Worm (Caenorhabditis elegans) whole organism, young adult: Measurements from ENCODE around the gene oxi-1.

Experiments
- B0261.1 ChIP-seq: sonication (generic microtip); optimal IDR thresholded peaks from 2 replicates; lab custom pipeline; 2016; ENCODE audit warnings: mild to moderate bottlenecking, missing genetic modification characterization, moderate library complexity, missing compliant biosample characterization
- F22D6.2 ChIP-seq: sonication (generic microtip); optimal IDR thresholded peaks from 2 replicates; lab custom pipeline; 2016; ENCODE audit warnings: mild to moderate bottlenecking, missing genetic modification characterization, missing compliant biosample characterization
- F23B12.7 ChIP-seq: sonication (generic microtip); optimal IDR thresholded peaks from 2 replicates; lab custom pipeline; 2017; ENCODE audit warnings: missing genetic modification characterization, mild to moderate bottlenecking, missing compliant biosample characterization, antibody characterized with exemption, moderate library complexity; ENCODE audit not compliant: insufficient read depth
- F37B4.10 ChIP-seq: fragments of 200-800 bp; sonication (Bioruptor generic); IDR thresholded peaks from 2 replicates; pipeline ENCODE4 v1.3.6; 2022; ENCODE audit warnings: missing genetic modification characterization, missing compliant biosample characterization
- F52B5.7 ChIP-seq: sonication (generic microtip); optimal IDR thresholded peaks from 2 replicates; lab custom pipeline; 2016; ENCODE audit warnings: mild to moderate bottlenecking, missing genetic modification characterization, missing compliant biosample characterization
- F57A8.1 ChIP-seq: fragments of 200-800 bp; sonication (Bioruptor generic); optimal IDR thresholded peaks from 2 replicates; lab custom pipeline; 2018; ENCODE audit warnings: mild to moderate bottlenecking, missing genetic modification characterization, moderate library complexity, missing compliant biosample characterization
- K11D2.4 ChIP-seq: fragments of 200-800 bp; sonication (Bioruptor generic); IDR thresholded peaks from 2 replicates; pipeline ENCODE4 v1.3.6; 2022; ENCODE audit warnings: missing genetic modification reagents, missing genetic modification characterization, missing compliant biosample characterization
- T07F8.4 ChIP-seq: sonication (generic microtip); optimal IDR thresholded peaks from 2 replicates; lab custom pipeline; 2016; ENCODE audit warnings: mild to moderate bottlenecking, missing genetic modification characterization, moderate library complexity, missing compliant biosample characterization
- T26A5.8 ChIP-seq: sonication (generic microtip); optimal IDR thresholded peaks from 2 replicates; lab custom pipeline; 2016; ENCODE audit warnings: missing genetic modification characterization, missing compliant biosample characterization
- Y67H2A.10 ChIP-seq: fragments of 200-800 bp; sonication (Bioruptor generic); conservative IDR thresholded peaks from 2 replicates; pipeline ENCODE4 v1.3.6; 2022; ENCODE audit warnings: missing genetic modification reagents, missing genetic modification characterization, missing compliant biosample characterization
- Y79H2A.3 ChIP-seq: fragments of 200-800 bp; sonication (Bioruptor generic); conservative IDR thresholded peaks from 2 replicates; pipeline ENCODE4 v1.3.6; 2022; ENCODE audit warnings: missing genetic modification reagents, missing genetic modification characterization, missing compliant biosample characterization
- Y95B8A.8 ChIP-seq: fragments of 200-800 bp; sonication (Bioruptor generic); IDR thresholded peaks from 2 replicates; pipeline ENCODE4 v1.3.6; 2022; ENCODE audit warnings: missing genetic modification reagents, missing genetic modification characterization, missing compliant biosample characterization
- akir-1 ChIP-seq: fragments of 200-800 bp; sonication (Bioruptor generic); optimal IDR thresholded peaks from 2 replicates; lab custom pipeline; 2018; ENCODE audit warnings: mild to moderate bottlenecking, missing genetic modification characterization, moderate library complexity, missing compliant biosample characterization
- ama-1 ChIP-seq, 3 experiments: fragments of 150-350 bp in 1 of 3; sonication (generic microtip) in 2 of 3; optimal IDR thresholded peaks; 2 replicates each; lab custom pipeline; 2014 to 2018; ENCODE audit warnings: missing biosample characterization in 2 of 3, missing genetic modification characterization in 2 of 3, missing genetic modification reagents in 2 of 3
- bed-2 ChIP-seq: fragments of 200-800 bp; sonication (Bioruptor generic); IDR thresholded peaks from 2 replicates; pipeline ENCODE4 v1.3.6; 2022; ENCODE audit warnings: missing genetic modification reagents, missing genetic modification characterization, missing compliant biosample characterization
- ceh-27 ChIP-seq: fragments of 200-800 bp; sonication (Bioruptor generic); optimal IDR thresholded peaks from 2 replicates; lab custom pipeline; 2018; ENCODE audit warnings: mild to moderate bottlenecking, missing genetic modification characterization, moderate library complexity, missing compliant biosample characterization
- ceh-58 ChIP-seq: fragments of 200-800 bp; sonication (Bioruptor generic); IDR thresholded peaks from 2 replicates; pipeline ENCODE4 v1.3.6; 2022; ENCODE audit warnings: missing genetic modification characterization, missing compliant biosample characterization
- ceh-79 ChIP-seq: sonication (generic microtip); optimal IDR thresholded peaks from 2 replicates; lab custom pipeline; 2017; ENCODE audit warnings: mild to moderate bottlenecking, missing genetic modification characterization, missing compliant biosample characterization
- ceh-91 ChIP-seq: fragments of 200-800 bp; sonication (Bioruptor generic); IDR thresholded peaks from 2 replicates; pipeline ENCODE4 v1.3.6; 2022; ENCODE audit warnings: missing genetic modification reagents, missing genetic modification characterization, missing compliant biosample characterization
- die-1 ChIP-seq: sonication (generic microtip); optimal IDR thresholded peaks from 2 replicates; lab custom pipeline; 2016; ENCODE audit warnings: missing genotype, mild to moderate bottlenecking, missing genetic modification characterization, missing compliant biosample characterization
- dox-1 ChIP-seq: fragments of 200-800 bp; sonication (Bioruptor generic); IDR thresholded peaks from 2 replicates; pipeline ENCODE4 v1.3.6; 2022; ENCODE audit warnings: missing genetic modification reagents, missing genetic modification characterization, missing compliant biosample characterization
- ekl-4 ChIP-seq: fragments of 200-800 bp; sonication (Bioruptor generic); IDR thresholded peaks from 2 replicates; pipeline ENCODE4 v1.3.6; 2022; ENCODE audit warnings: missing genetic modification reagents, missing genetic modification characterization, missing compliant biosample characterization
- fkh-3 ChIP-seq: sonication (generic microtip); optimal IDR thresholded peaks from 2 replicates; lab custom pipeline; 2016; ENCODE audit warnings: mild to moderate bottlenecking, missing genetic modification characterization, missing compliant biosample characterization
- gei-17 ChIP-seq: fragments of 200-800 bp; sonication (Bioruptor generic); optimal IDR thresholded peaks from 2 replicates; lab custom pipeline; 2018; ENCODE audit warnings: mild to moderate bottlenecking, missing genetic modification characterization, missing compliant biosample characterization
- hlh-12 ChIP-seq: sonication (generic microtip); optimal IDR thresholded peaks from 2 replicates; lab custom pipeline; 2016; ENCODE audit warnings: missing genetic modification characterization, missing compliant biosample characterization
- hlh-26 ChIP-seq: fragments of 200-800 bp; sonication (Bioruptor generic); conservative IDR thresholded peaks from 2 replicates; pipeline ENCODE4 v1.3.6; 2022; ENCODE audit warnings: missing genetic modification reagents, missing genetic modification characterization, missing compliant biosample characterization
- hmg-1.2 ChIP-seq: fragments of 200-800 bp; sonication (Bioruptor generic); IDR thresholded peaks from 2 replicates; pipeline ENCODE4 v1.3.6; 2022; ENCODE audit warnings: missing genetic modification reagents, missing genetic modification characterization, missing compliant biosample characterization
- let-526 ChIP-seq: fragments of 200-800 bp; sonication (Bioruptor generic); IDR thresholded peaks from 2 replicates; pipeline ENCODE4 v1.3.6; 2022; ENCODE audit warnings: missing genetic modification reagents, missing genetic modification characterization, missing compliant biosample characterization
- lin-54 ChIP-seq: fragments of 200-800 bp; sonication (Bioruptor generic); optimal IDR thresholded peaks from 2 replicates; lab custom pipeline; 2018; ENCODE audit warnings: mild to moderate bottlenecking, missing genetic modification characterization, missing compliant biosample characterization
- lsy-27 ChIP-seq: sonication (generic microtip); optimal IDR thresholded peaks from 2 replicates; lab custom pipeline; 2017; ENCODE audit warnings: missing genetic modification characterization, mild to moderate bottlenecking, missing compliant biosample characterization, antibody characterized with exemption, missing genotype, borderline replicate concordance; ENCODE audit not compliant: insufficient read depth
- madf-10 ChIP-seq: sonication (generic microtip); optimal IDR thresholded peaks from 2 replicates; lab custom pipeline; 2016; ENCODE audit warnings: mild to moderate bottlenecking, missing genetic modification characterization, missing compliant biosample characterization
- madf-3 ChIP-seq: fragments of 200-800 bp; sonication (Bioruptor generic); IDR thresholded peaks from 2 replicates; pipeline ENCODE4 v1.3.6; 2022; ENCODE audit warnings: missing genetic modification reagents, missing genetic modification characterization, missing compliant biosample characterization
- mes-4 ChIP-seq: sonication (generic microtip); optimal IDR thresholded peaks from 2 replicates; lab custom pipeline; 2016; ENCODE audit warnings: missing genotype, missing genetic modification characterization, missing compliant biosample characterization
- mxl-1 ChIP-seq: sonication (generic microtip); optimal IDR thresholded peaks from 2 replicates; lab custom pipeline; 2016; ENCODE audit warnings: missing genetic modification characterization, missing compliant biosample characterization
- nfya-1 ChIP-seq: sonication (generic microtip); optimal IDR thresholded peaks from 2 replicates; lab custom pipeline; 2017; ENCODE audit warnings: antibody characterized with exemption, missing compliant biosample characterization, missing genetic modification characterization, borderline replicate concordance; ENCODE audit not compliant: insufficient read depth
- nfya-2 ChIP-seq: fragments of 200-800 bp; sonication (Bioruptor generic); IDR thresholded peaks from 2 replicates; pipeline ENCODE4 v1.3.6; 2022; ENCODE audit warnings: missing genetic modification reagents, missing genetic modification characterization, missing compliant biosample characterization
- nhr-120 ChIP-seq: fragments of 200-800 bp; sonication (Bioruptor generic); IDR thresholded peaks from 2 replicates; pipeline ENCODE4 v1.3.6; 2022; ENCODE audit warnings: missing genetic modification characterization, missing compliant biosample characterization
- nhr-27 ChIP-seq: fragments of 200-800 bp; sonication (Bioruptor generic); optimal IDR thresholded peaks from 2 replicates; lab custom pipeline; 2018; ENCODE audit warnings: mild to moderate bottlenecking, missing genetic modification characterization, moderate library complexity, missing compliant biosample characterization
- repo-1 ChIP-seq: sonication (generic microtip); optimal IDR thresholded peaks from 2 replicates; lab custom pipeline; 2017; ENCODE audit warnings: mild to moderate bottlenecking, missing genetic modification characterization, missing compliant biosample characterization
- sdz-38 ChIP-seq: sonication (generic microtip); optimal IDR thresholded peaks from 2 replicates; lab custom pipeline; 2016; ENCODE audit warnings: missing genotype, missing genetic modification characterization, missing compliant biosample characterization
- snpc-1.3 ChIP-seq: sonication (generic microtip); optimal IDR thresholded peaks from 2 replicates; lab custom pipeline; 2017; ENCODE audit warnings: missing genetic modification characterization, mild to moderate bottlenecking, missing compliant biosample characterization, antibody characterized with exemption, moderate library complexity, missing genotype, missing genetic modification reagents; ENCODE audit not compliant: insufficient read depth
- snpc-3.4 ChIP-seq: sonication (generic microtip); optimal IDR thresholded peaks from 2 replicates; lab custom pipeline; 2017; ENCODE audit warnings: missing genetic modification characterization, mild to moderate bottlenecking, missing compliant biosample characterization, antibody characterized with exemption, moderate library complexity, missing genotype, missing genetic modification reagents
- snpc-4 ChIP-seq, 5 experiments: fragments of 150-350 bp in 1 of 5; sonication (generic microtip) in 4 of 5; optimal IDR thresholded peaks; 2 replicates each; lab custom pipeline; 2014 to 2018; ENCODE audit warnings: missing genetic modification characterization in 5 of 5, missing biosample characterization in 3 of 5, antibody characterized with exemption in 2 of 5, mild to moderate bottlenecking in 2 of 5, missing compliant biosample characterization in 2 of 5, missing genotype in 2 of 5, moderate library complexity in 2 of 5, missing genetic modification reagents in 1 of 5
- somi-1 ChIP-seq: fragments of 200-800 bp; sonication (Bioruptor generic); optimal IDR thresholded peaks from 2 replicates; lab custom pipeline; 2018; ENCODE audit warnings: mild to moderate bottlenecking, missing genetic modification characterization, missing compliant biosample characterization
- unc-130 ChIP-seq: sonication (generic microtip); optimal IDR thresholded peaks from 2 replicates; lab custom pipeline; 2016; ENCODE audit warnings: missing genetic modification reagents, missing genetic modification characterization, missing compliant biosample characterization
- zim-3 ChIP-seq: sonication (generic microtip); optimal IDR thresholded peaks from 2 replicates; lab custom pipeline; 2017; ENCODE audit warnings: mild to moderate bottlenecking, missing genetic modification characterization, moderate library complexity, missing compliant biosample characterization
- ztf-18 ChIP-seq: sonication (generic microtip); optimal IDR thresholded peaks from 2 replicates; lab custom pipeline; 2016; ENCODE audit warnings: missing genotype, mild to moderate bottlenecking, missing genetic modification characterization, missing compliant biosample characterization
- ztf-25 ChIP-seq: fragments of 200-800 bp; sonication (Bioruptor generic); IDR thresholded peaks from 2 replicates; pipeline ENCODE4 v1.3.6; 2022; ENCODE audit warnings: missing genetic modification reagents, missing genetic modification characterization, missing compliant biosample characterization
- ztf-28 ChIP-seq: fragments of 200-800 bp; sonication (Bioruptor generic); IDR thresholded peaks from 2 replicates; pipeline ENCODE4 v1.3.6; 2022; ENCODE audit warnings: missing genetic modification reagents, missing genetic modification characterization, missing compliant biosample characterization

oxi-1 gene

ce11 chrIII:10881996-10882395 is 23.9 kb downstream of the oxi-1 start:
- TF ChIP-seq zim-3 (tag; lab: Kevin White, UChicago) (no peak), ceh-27 (no peak), Y79H2A.3 (GFP tag; lab: Robert Waterston, UW) (no peak), snpc-4 (GFP tag; optimal IDR thresholded peaks at IDR 0.05; lab: Kevin White, UChicago) (no peak), snpc-4 (tag; optimal IDR thresholded peaks at IDR 0.05; lab: Kevin White, UChicago) (peak in 1 of 4 experiments; percentile 29), gei-17 (GFP tag; lab: Kevin White, UChicago) (no peak), repo-1 (no peak), F23B12.7 (tag; lab: Kevin White, UChicago) (peak; percentile 3), ceh-58 (no peak), ztf-18 (tag; lab: Kevin White, UChicago) (no peak), dox-1 (GFP tag; lab: Robert Waterston, UW) (no peak), fkh-3 (tag; lab: Kevin White, UChicago) (no peak), die-1 (no peak), sdz-38 (no peak), Y95B8A.8 (GFP tag; lab: Robert Waterston, UW) (no peak), lin-54 (GFP tag; lab: Kevin White, UChicago) (peak; percentile 6), madf-3 (GFP tag; lab: Robert Waterston, UW) (no peak), ekl-4 (GFP tag; lab: Robert Waterston, UW) (no peak), somi-1 (GFP tag; lab: Kevin White, UChicago) (no peak), hlh-26 (GFP tag; lab: Robert Waterston, UW) (no peak), ceh-79 (tag; lab: Kevin White, UChicago) (no peak), mxl-1 (no peak), nhr-27 (tag; lab: Kevin White, UChicago) (no peak), ceh-91 (GFP tag; lab: Robert Waterston, UW) (no peak), bed-2 (no peak), B0261.1 (no peak), nfya-2 (GFP tag; lab: Robert Waterston, UW) (no peak), F22D6.2 (tag; lab: Kevin White, UChicago) (no peak), T07F8.4 (tag; lab: Kevin White, UChicago) (no peak), let-526 (GFP tag; lab: Robert Waterston, UW) (no peak), ama-1 (optimal IDR thresholded peaks at IDR 0.05; lab: Kevin White, UChicago) (no peak), ama-1 (GFP tag; optimal IDR thresholded peaks at IDR 0.05; lab: Kevin White, UChicago) (no peak), hmg-1.2 (GFP tag; lab: Robert Waterston, UW) (peak; percentile 97), K11D2.4 (GFP tag; lab: Robert Waterston, UW) (no peak), snpc-1.3 (tag; lab: Kevin White, UChicago) (no peak), nhr-120 (no peak), F52B5.7 (tag; lab: Kevin White, UChicago) (no peak), nfya-1 (no peak), ztf-25 (GFP tag; lab: Robert Waterston, UW) (no peak), ztf-28 (GFP tag; lab: Robert Waterston, UW) (no peak), hlh-12 (tag; lab: Kevin White, UChicago) (no peak), akir-1 (GFP tag; lab: Kevin White, UChicago) (no peak), F37B4.10 (no peak), F57A8.1 (GFP tag; lab: Kevin White, UChicago) (no peak), lsy-27 (tag; lab: Kevin White, UChicago) (no peak), madf-10 (tag; lab: Kevin White, UChicago) (no peak), snpc-3.4 (tag; lab: Kevin White, UChicago) (no peak), mes-4 (no peak), Y67H2A.10 (GFP tag; lab: Robert Waterston, UW) (no peak), unc-130 (GFP tag; lab: Kevin White, UChicago) (no peak), T26A5.8 (tag; lab: Kevin White, UChicago) (no peak)
